Worm (Caenorhabditis elegans): Measurements from ENCODE around the gene F46F3.3.

DNA sequence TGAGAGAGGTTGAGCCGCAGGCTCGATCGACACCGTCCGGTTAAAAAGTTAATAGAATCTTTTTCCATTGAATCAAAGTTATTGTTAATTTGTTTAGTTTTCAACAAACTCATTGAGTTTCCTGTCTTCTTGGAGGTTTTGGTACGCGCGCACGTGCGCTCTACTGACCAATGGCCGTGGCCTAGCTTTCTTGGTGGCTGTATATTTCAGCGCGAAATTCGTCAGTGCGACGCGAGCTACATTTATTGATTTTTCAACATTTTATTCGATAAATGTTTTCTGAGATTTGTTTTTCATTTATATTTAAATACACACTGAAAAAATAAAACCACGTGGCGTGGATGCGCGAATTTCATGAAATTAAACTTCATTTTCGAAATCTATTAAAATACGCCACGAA lies 23.1 kb upstream of the F46F3.3 start, which contains the start of gene bir-1:
- peak; percentile 70 for TF ChIP-seq nhr-43 (tag; optimal IDR thresholded peaks at IDR 0.05; ENCODE audit: poor library complexity, severe bottlenecking)
- no peak for TF ChIP-seq elt-3 (tag; optimal IDR thresholded peaks at IDR 0.05)
- TF ChIP-seq ZK546.5 (tag; optimal IDR thresholded peaks at IDR 0.05): no peak
- TF ChIP-seq nhr-76 (tag; optimal IDR thresholded peaks at IDR 0.05): no peak
- TF ChIP-seq nhr-25 (tag; optimal IDR thresholded peaks at IDR 0.05): peak; percentile 59
